Fruit fly (Drosophila melanogaster) whole organism, embryonic: ENCODE results near the gene bun.

Source experiments
- CG11247 ChIP-seq: fragments of 200-800 bp; sonication (Bioruptor generic); IDR thresholded peaks from 2 replicates; pipeline ENCODE4 v1.3.6; 2022; ENCODE audit warnings: missing biosample characterization, missing genetic modification characterization
- CG15601 ChIP-seq: fragments of 200-800 bp; sonication (Bioruptor generic); optimal IDR thresholded peaks from 3 replicates; lab custom pipeline; 2019; ENCODE audit warnings: missing biosample characterization, mild to moderate bottlenecking, missing genetic modification characterization, moderate library complexity
- CG18619 ChIP-seq: fragments of 200-800 bp; sonication (Bioruptor generic); optimal IDR thresholded peaks from 3 replicates; lab custom pipeline; 2017; ENCODE audit warnings: missing biosample characterization, mild to moderate bottlenecking, missing genetic modification characterization
- CG7928 ChIP-seq: fragments of 200-800 bp; sonication (Bioruptor generic); optimal IDR thresholded peaks from 2 replicates; lab custom pipeline; 2017; ENCODE audit warnings: missing biosample characterization, mild to moderate bottlenecking, missing genetic modification characterization
- E2f1 ChIP-seq: fragments of 200-800 bp; sonication (Bioruptor generic); IDR thresholded peaks from 2 replicates; pipeline ENCODE4 v1.3.6; 2022; ENCODE audit warnings: missing biosample characterization, missing genetic modification characterization
- ash1 ChIP-seq: fragments of 200-800 bp; sonication (Bioruptor generic); optimal IDR thresholded peaks from 2 replicates; lab custom pipeline; 2018; ENCODE audit warnings: missing biosample characterization, mild to moderate bottlenecking, missing genetic modification characterization
- dpn ChIP-seq, 2 experiments: fragments of 200-800 bp; sonication (Bioruptor generic); optimal IDR thresholded peaks; 3 replicates each; lab custom pipeline; 2016; ENCODE audit warnings: missing biosample characterization in 2 of 2, missing genetic modification characterization in 2 of 2
- esg ChIP-seq: fragments of 200-800 bp; sonication (Bioruptor generic); conservative IDR thresholded peaks from 2 replicates; pipeline ENCODE4 v1.3.6; 2022; ENCODE audit warnings: missing biosample characterization, missing genetic modification characterization
- nerfin-1 ChIP-seq: fragments of 200-800 bp; sonication (Bioruptor generic); optimal IDR thresholded peaks from 3 replicates; lab custom pipeline; 2019; ENCODE audit warnings: missing biosample characterization, mild to moderate bottlenecking, missing genetic modification characterization, moderate library complexity
- nom ChIP-seq: fragments of 200-800 bp; sonication (Bioruptor generic); optimal IDR thresholded peaks from 2 replicates; lab custom pipeline; 2017; ENCODE audit warnings: missing biosample characterization, missing genetic modification characterization, mild to moderate bottlenecking, moderate library complexity, missing genetic modification reagents
- slou ChIP-seq: fragments of 200-800 bp; sonication (Bioruptor generic); optimal IDR thresholded peaks from 3 replicates; lab custom pipeline; 2016; ENCODE audit warnings: missing biosample characterization, missing genetic modification characterization

dm6 chr2L:12589941-12590340 lies 43.5 kb upstream of the bun start:
- TF ChIP-seq E2f1 (GFP tag; lab: Robert Waterston, UW) = no peak
- no peak for TF ChIP-seq ash1 (GFP tag; lab: Kevin White, UChicago)
- TF ChIP-seq CG18619 (GFP tag; lab: Kevin White, UChicago) = no peak
- no peak for TF ChIP-seq CG15601 (tag; lab: Kevin White, UChicago)
- no peak for TF ChIP-seq nom (GFP tag; lab: Kevin White, UChicago)
- no peak for TF ChIP-seq esg (GFP tag; lab: Robert Waterston, UW)
- TF ChIP-seq CG11247 (GFP tag; lab: Robert Waterston, UW) = no peak
- TF ChIP-seq CG7928 (GFP tag; lab: Kevin White, UChicago) = no peak
- no peak for TF ChIP-seq nerfin-1
- no peak for TF ChIP-seq slou (GFP tag; lab: Kevin White, UChicago)
- no peak for TF ChIP-seq dpn (GFP tag; optimal IDR thresholded peaks at IDR 0.05; lab: Kevin White, UChicago)
